Fruit fly (Drosophila melanogaster): Measurements from ENCODE around the gene CG3792.

DNA sequence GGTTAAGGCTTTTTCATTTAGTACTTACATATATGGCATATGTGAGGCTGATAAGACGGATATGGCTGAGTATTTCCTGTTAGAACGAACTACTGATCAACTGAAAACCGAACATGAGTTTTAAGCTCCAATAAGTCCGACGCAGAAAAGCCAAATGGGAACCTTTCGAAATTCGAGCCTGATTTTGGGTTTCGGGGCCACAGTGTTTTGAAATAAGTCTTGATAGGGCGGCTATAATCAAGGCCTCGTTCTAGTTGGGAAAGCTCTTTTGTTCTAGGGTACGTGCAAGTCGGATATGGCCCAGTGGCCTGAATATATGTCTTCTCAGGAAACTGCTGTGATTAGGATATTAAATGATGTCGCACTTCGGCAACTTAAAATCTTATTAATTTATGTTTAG lies 51.0 kb downstream of the CG3792 start, which contains the start of gene vkg:
- TF ChIP-seq disco-r (GFP tag; optimal IDR thresholded peaks at IDR 0.05) (no peak), CG18011 (GFP tag; optimal IDR thresholded peaks at IDR 0.05) (no peak), fd102C (GFP tag; optimal IDR thresholded peaks at IDR 0.05) (no peak), CG31388 (GFP tag; optimal IDR thresholded peaks at IDR 0.05) (no peak), wek (GFP tag; optimal IDR thresholded peaks at IDR 0.05) (no peak), pfk (GFP tag; optimal IDR thresholded peaks at IDR 0.05) (no peak), CG12219 (GFP tag; optimal IDR thresholded peaks at IDR 0.05) (no peak), grn (GFP tag; optimal IDR thresholded peaks at IDR 0.05) (no peak), vfl (GFP tag; optimal IDR thresholded peaks at IDR 0.05) (no peak), Side (GFP tag; optimal IDR thresholded peaks at IDR 0.05) (no peak), CG43689 (GFP tag; IDR thresholded peaks at IDR 0.05) (no peak), dm (GFP tag; optimal IDR thresholded peaks at IDR 0.05) (no peak)
